Fruit fly (Drosophila melanogaster) whole organism, wandering third instar larva: ENCODE measurements around the gene CG33189.

Experiments
- Abd-B ChIP-seq: fragments of >200 bp; optimal IDR thresholded peaks from 2 replicates; lab custom pipeline; 2017; ENCODE audit warnings: missing biosample characterization, missing genetic modification characterization
- CG32264 ChIP-seq: fragments of 200-800 bp; sonication (Bioruptor generic); optimal IDR thresholded peaks from 2 replicates; lab custom pipeline; 2016; ENCODE audit warnings: missing biosample characterization, missing genetic modification characterization
- CG9705 ChIP-seq: fragments of 200-800 bp; sonication (Bioruptor generic); optimal IDR thresholded peaks from 2 replicates; lab custom pipeline; 2018; ENCODE audit warnings: missing biosample characterization, mild to moderate bottlenecking, missing genetic modification characterization
- Dfd ChIP-seq: fragments of >200 bp; optimal IDR thresholded peaks from 2 replicates; lab custom pipeline; 2017; ENCODE audit warnings: missing biosample characterization, missing genetic modification characterization
- Dif ChIP-seq: fragments of 200-275, 200-300 bp; sonication (Bioruptor generic); optimal IDR thresholded peaks from 2 replicates; lab custom pipeline; 2018; ENCODE audit warnings: missing biosample characterization, missing genetic modification characterization; ENCODE audit not compliant: partially characterized antibody
- GATAd ChIP-seq: sonication (Bioruptor generic); optimal IDR thresholded peaks from 2 replicates; lab custom pipeline; 2016; ENCODE audit warnings: missing biosample characterization, missing genetic modification characterization
- HLH106 ChIP-seq: fragments of 200-800 bp; optimal IDR thresholded peaks from 3 replicates; lab custom pipeline; 2019; ENCODE audit warnings: missing biosample characterization, mild to moderate bottlenecking, missing genetic modification characterization, moderate library complexity
- Hr78 ChIP-seq: fragments of >200 bp; optimal IDR thresholded peaks from 2 replicates; lab custom pipeline; 2017; ENCODE audit warnings: missing biosample characterization, missing genetic modification characterization
- Mio ChIP-seq: sonication (Bioruptor generic); optimal IDR thresholded peaks from 2 replicates; lab custom pipeline; 2016; ENCODE audit warnings: missing biosample characterization, missing genetic modification characterization
- OdsH ChIP-seq: fragments of 200-800 bp; sonication (Bioruptor generic); optimal IDR thresholded peaks from 2 replicates; lab custom pipeline; 2016; ENCODE audit warnings: missing biosample characterization, mild to moderate bottlenecking, missing genetic modification characterization
- Sp1 ChIP-seq: fragments of 200-800 bp; sonication (Bioruptor generic); optimal IDR thresholded peaks from 3 replicates; lab custom pipeline; 2019; ENCODE audit warnings: missing biosample characterization, mild to moderate bottlenecking, missing genetic modification characterization, moderate library complexity
- Vsx2 ChIP-seq: fragments of 200-300, 225-300 bp; sonication (Bioruptor generic); optimal IDR thresholded peaks from 2 replicates; lab custom pipeline; 2018; ENCODE audit warnings: missing biosample characterization, missing genetic modification characterization; ENCODE audit not compliant: partially characterized antibody
- brk ChIP-seq: fragments of 200-800 bp; sonication (Bioruptor generic); optimal IDR thresholded peaks from 2 replicates; lab custom pipeline; 2016; ENCODE audit warnings: missing biosample characterization, mild to moderate bottlenecking, missing genetic modification characterization
- dl ChIP-seq, 2 experiments: fragments of 175-275, 200-275 bp in 1 of 2; fragments of 200-275 bp in 1 of 2; sonication (Bioruptor generic); optimal IDR thresholded peaks; lab custom pipeline; 2018; ENCODE audit warnings: mild to moderate bottlenecking in 2 of 2, missing biosample characterization in 2 of 2, missing genetic modification characterization in 2 of 2, moderate library complexity in 2 of 2; ENCODE audit not compliant: partially characterized antibody in 2 of 2, insufficient read depth in 1 of 2
- dmrt93B ChIP-seq: fragments of 200-800 bp; sonication (Bioruptor generic); optimal IDR thresholded peaks from 2 replicates; lab custom pipeline; 2018; ENCODE audit warnings: missing biosample characterization, mild to moderate bottlenecking, missing genetic modification characterization
- dsf ChIP-seq: sonication (Bioruptor generic); optimal IDR thresholded peaks from 2 replicates; lab custom pipeline; 2016; ENCODE audit warnings: missing biosample characterization, missing genetic modification characterization, borderline replicate concordance
- ey ChIP-seq: fragments of 200-800 bp; sonication (Bioruptor generic); optimal IDR thresholded peaks from 2 replicates; lab custom pipeline; 2016; ENCODE audit warnings: missing biosample characterization, missing genetic modification characterization
- foxo ChIP-seq, 2 experiments: fragments of 200-800 bp; sonication (Bioruptor generic); optimal IDR thresholded peaks; 2 replicates in 1 of 2; 3 replicates in 1 of 2; lab custom pipeline; 2016 to 2017; ENCODE audit warnings: missing biosample characterization in 2 of 2, missing genetic modification characterization in 2 of 2
- fru ChIP-seq: fragments of 200-800 bp; sonication (Bioruptor generic); optimal IDR thresholded peaks from 3 replicates; lab custom pipeline; 2016; ENCODE audit warnings: missing biosample characterization, mild to moderate bottlenecking, missing genetic modification characterization
- h ChIP-seq: fragments of 200-800 bp; sonication (Bioruptor generic); optimal IDR thresholded peaks from 3 replicates; lab custom pipeline; 2016; ENCODE audit warnings: missing biosample characterization, mild to moderate bottlenecking, missing genetic modification characterization
- pan ChIP-seq: fragments of >200 bp; optimal IDR thresholded peaks from 2 replicates; lab custom pipeline; 2017
- psq ChIP-seq: fragments of 200-800 bp; sonication (Bioruptor generic); optimal IDR thresholded peaks from 3 replicates; lab custom pipeline; 2017; ENCODE audit warnings: missing biosample characterization, mild to moderate bottlenecking, missing genetic modification characterization, moderate library complexity
- rgr ChIP-seq: fragments of 200-800 bp; sonication (Bioruptor generic); optimal IDR thresholded peaks from 3 replicates; lab custom pipeline; 2016; ENCODE audit warnings: missing biosample characterization, mild to moderate bottlenecking, missing genetic modification characterization
- sage ChIP-seq: fragments of 200-800 bp; sonication (Bioruptor generic); optimal IDR thresholded peaks from 2 replicates; lab custom pipeline; 2016; ENCODE audit warnings: missing biosample characterization, mild to moderate bottlenecking, missing genetic modification characterization

CG33189 gene

DNA sequence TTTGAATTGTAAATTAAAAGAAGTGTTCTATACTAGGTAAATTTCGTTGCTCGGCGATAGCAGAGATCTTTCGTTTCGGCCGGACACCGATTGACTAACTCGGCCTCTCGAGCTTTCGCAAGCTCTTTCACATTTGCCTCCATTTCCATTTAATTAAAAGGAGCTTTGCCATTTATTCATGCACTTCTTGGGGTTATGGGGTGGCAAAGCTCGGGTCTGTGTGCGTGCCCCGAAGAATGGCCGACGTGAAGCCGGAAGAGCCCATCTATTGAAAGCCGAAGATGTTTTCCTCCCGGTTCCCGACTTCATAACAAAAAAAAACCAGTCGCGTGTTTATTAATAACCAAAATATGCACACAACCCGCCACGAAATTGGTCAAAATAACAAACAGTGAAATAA is 19.3 kb upstream of the CG33189 start:
- no peak for TF ChIP-seq dl (GFP tag; optimal IDR thresholded peaks at IDR 0.05; lab: Kevin White, UChicago; ENCODE audit: insufficient read depth in 1 of 2, partially characterized antibody in 2 of 2)
- TF ChIP-seq fru (GFP tag; lab: Kevin White, UChicago): no peak
- no peak for TF ChIP-seq psq (GFP tag; lab: Kevin White, UChicago)

DNA sequence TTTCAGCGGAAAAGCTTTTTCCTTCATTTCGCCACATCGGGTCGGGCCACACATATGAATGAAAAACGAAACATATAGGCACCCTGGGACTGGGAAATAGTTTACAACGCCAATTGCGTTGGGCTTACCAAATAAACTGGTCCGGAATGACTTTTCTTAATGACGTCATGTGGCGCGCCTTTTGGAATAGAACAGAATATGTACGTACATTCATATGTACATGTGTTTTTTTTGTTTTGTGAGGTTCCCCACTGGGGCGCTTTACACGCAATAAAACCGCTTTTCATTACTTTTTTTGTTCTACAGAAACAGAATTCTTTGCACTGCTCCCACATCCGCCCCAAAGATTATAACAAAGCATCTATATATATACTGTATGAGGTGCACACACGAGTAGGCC is 17.7 kb upstream of the CG33189 start:
- no peak for TF ChIP-seq OdsH (GFP tag; lab: Kevin White, UChicago)
- no peak for TF ChIP-seq Abd-B (GFP tag; lab: Kevin White, UChicago)
- no peak for TF ChIP-seq sage
- TF ChIP-seq Dfd (GFP tag; lab: Kevin White, UChicago): no peak
- no peak for TF ChIP-seq dl (GFP tag; optimal IDR thresholded peaks at IDR 0.05; lab: Kevin White, UChicago; ENCODE audit: insufficient read depth in 1 of 2, partially characterized antibody in 2 of 2)

DNA sequence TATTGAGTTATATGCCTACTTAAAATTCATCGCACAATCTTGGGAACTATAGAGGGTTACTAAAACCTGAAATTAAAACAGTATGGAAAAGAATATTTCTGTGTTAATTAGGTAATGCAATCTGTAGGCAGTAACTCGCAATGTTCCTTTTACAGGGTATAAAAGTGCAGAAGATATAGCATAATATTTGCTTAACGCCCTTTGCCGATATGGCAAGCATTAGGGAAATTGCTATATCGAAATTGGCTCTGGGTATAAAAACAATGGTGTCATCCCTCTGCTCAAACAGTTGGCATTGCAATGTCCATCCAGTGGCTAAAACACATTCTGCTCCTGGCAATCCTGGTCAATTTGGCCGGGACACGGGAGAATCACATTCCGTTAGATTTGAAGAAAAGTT is 13.8 kb upstream of the CG33189 start, which contains the start of gene Ir85a:
Gene Ir85a, plus strand, starts transcription at position 301 of the 400 bp plus-strand sequence.
- TF ChIP-seq CG9705 (GFP tag; lab: Kevin White, UChicago) (no peak), Mio (GFP tag; lab: Kevin White, UChicago) (no peak), brk (GFP tag; lab: Kevin White, UChicago) (no peak), Abd-B (GFP tag; lab: Kevin White, UChicago) (no peak), rgr (GFP tag; lab: Kevin White, UChicago) (no peak), Dif (GFP tag; lab: Kevin White, UChicago) (no peak), Hr78 (GFP tag; lab: Kevin White, UChicago) (no peak), dmrt93B (GFP tag; lab: Kevin White, UChicago) (no peak)
- TF ChIP-seq, all 38 proteins: peak for 0

DNA sequence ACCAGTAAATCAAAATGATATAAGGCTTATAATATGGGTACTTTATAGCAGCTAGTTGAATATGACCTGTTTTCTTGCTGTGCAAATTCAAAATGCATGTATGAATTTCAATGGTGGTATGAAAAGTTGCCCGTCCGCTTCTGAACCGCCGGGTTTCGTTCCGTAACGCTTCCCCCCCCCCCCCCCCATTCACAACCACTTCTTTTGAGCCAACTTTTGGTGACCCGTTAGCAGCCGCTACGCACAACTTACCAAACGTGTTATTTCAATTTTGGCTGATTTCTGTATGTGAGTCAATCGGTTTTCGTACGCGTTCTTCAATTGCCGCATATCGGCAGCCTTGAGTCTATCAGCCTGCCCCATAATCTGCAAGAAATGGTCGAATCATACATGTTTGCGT is 13.1 kb upstream of the CG33189 start:
- TF ChIP-seq GATAd (GFP tag; lab: Kevin White, UChicago): no peak
- no peak for TF ChIP-seq Mio (GFP tag; lab: Kevin White, UChicago)
- TF ChIP-seq foxo (GFP tag; optimal IDR thresholded peaks at IDR 0.05; lab: Kevin White, UChicago): peak in 1 of 2 experiments; percentile 0
- TF ChIP-seq psq (GFP tag; lab: Kevin White, UChicago): no peak

DNA sequence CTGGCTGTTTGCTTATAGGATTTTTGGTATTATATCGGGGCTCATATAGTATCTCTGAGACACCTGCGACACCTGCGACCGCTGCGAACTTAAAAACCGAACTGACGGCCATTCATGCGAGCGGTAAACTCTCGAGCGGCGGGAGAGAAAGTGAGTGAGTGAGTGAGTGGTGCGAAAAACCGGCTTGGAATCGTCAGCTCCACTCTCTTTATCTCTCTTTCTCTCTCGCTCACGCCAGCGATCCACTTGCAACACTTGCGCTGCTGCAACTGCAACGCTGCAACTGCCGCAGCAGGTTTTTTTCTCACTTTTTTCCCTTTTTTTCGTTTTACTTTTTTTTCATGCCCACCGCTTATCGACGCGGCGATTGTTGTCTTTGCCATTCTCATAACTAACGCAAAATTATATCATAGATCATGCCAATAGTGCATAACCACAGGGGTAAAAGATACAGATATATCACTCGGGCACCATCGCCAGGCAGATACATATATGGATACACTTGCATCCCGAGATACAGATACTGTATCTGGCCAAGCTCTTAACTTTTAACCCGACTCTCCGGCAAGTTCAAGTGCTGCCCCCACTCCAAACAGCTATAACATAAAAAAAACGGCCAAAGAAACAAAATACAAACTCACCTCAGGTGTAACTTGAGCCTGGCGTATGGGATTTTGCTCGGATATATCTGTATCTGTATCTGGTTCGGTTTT is 12.0 kb upstream of the CG33189 start:
- TF ChIP-seq Abd-B (GFP tag; lab: Kevin White, UChicago) (no peak), dsf (GFP tag; lab: Kevin White, UChicago) (no peak), Sp1 (GFP tag; lab: Kevin White, UChicago) (peak; percentile 20), dl (GFP tag; optimal IDR thresholded peaks at IDR 0.05; lab: Kevin White, UChicago; ENCODE audit: insufficient read depth in 1 of 2, partially characterized antibody in 2 of 2) (peak in 1 of 2 experiments; percentile 64), Dif (GFP tag; lab: Kevin White, UChicago) (peak; percentile 78), Vsx2 (GFP tag; lab: Kevin White, UChicago) (peak; percentile 70)

DNA sequence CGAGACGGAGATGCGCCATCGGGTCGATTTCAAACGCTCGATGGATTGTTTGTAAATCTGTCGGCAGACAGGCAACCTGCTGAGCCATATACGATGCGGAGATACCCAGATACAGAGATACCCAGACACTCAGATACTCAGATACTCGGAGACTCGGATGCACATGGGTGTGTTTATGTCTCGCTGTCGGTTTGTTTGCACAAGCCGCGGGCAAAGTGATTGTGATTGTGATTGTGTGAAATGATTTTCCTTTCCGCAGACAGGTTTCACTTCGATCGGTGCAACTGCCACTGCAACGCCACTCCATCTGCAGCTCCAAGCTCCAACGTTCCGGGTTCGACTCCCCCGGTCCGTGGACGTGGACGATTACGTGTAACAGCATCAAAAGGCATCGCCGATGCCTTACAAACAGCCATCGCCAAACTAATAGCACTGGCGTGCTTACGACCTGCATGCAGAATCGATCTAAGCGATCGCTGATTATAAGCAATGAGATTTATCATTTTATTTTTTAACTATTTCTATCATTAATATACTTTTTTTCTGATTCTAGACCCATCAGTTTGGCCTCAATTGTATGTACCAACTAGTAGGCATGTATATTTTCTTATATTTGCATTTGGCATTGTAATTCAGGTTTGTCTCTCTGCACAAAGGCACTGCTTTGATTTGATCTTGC is 8.3 kb upstream of the CG33189 start:
- peak; percentile 42 for TF ChIP-seq h (GFP tag; lab: Kevin White, UChicago)
- no peak for TF ChIP-seq dsf (GFP tag; lab: Kevin White, UChicago)
- no peak for TF ChIP-seq Dfd (GFP tag; lab: Kevin White, UChicago)
- TF ChIP-seq ey (GFP tag; lab: Kevin White, UChicago): peak; percentile 31
- TF ChIP-seq CG32264 (GFP tag; lab: Kevin White, UChicago): no peak
- TF ChIP-seq foxo (GFP tag; optimal IDR thresholded peaks at IDR 0.05; lab: Kevin White, UChicago): peak in 1 of 2 experiments; percentile 37
- TF ChIP-seq pan (lab: Kevin White, UChicago): no peak
- peak; percentile 15 for TF ChIP-seq fru (GFP tag; lab: Kevin White, UChicago)
- TF ChIP-seq rgr (GFP tag; lab: Kevin White, UChicago): peak; percentile 5
- TF ChIP-seq Mio (GFP tag; lab: Kevin White, UChicago): no peak
- TF ChIP-seq Dif (GFP tag; lab: Kevin White, UChicago): no peak
- TF ChIP-seq HLH106: peak; percentile 24
- TF ChIP-seq, all 38 proteins: peak for 6
